Worm (Caenorhabditis elegans) whole organism, mixed stage, embryonic: ENCODE results near the gene Y71H2AM.29.

Experiments used
- M03D4.4 ChIP-seq: sonication (generic microtip); optimal IDR thresholded peaks from 2 replicates; lab custom pipeline; 2017; ENCODE audit warnings: mild to moderate bottlenecking, missing genetic modification characterization, missing compliant biosample characterization
- blmp-1 ChIP-seq: fragments of 150-350 bp; optimal IDR thresholded peaks from 2 replicates; lab custom pipeline; 2014; ENCODE audit warnings: missing biosample characterization, missing genetic modification characterization
- elt-3 ChIP-seq: fragments of 150-350 bp; optimal IDR thresholded peaks from 2 replicates; lab custom pipeline; 2014; ENCODE audit warnings: missing biosample characterization, missing genetic modification characterization
- nhr-237 ChIP-seq: fragments of 150-350 bp; optimal IDR thresholded peaks from 2 replicates; lab custom pipeline; 2014; ENCODE audit warnings: missing biosample characterization, missing genetic modification characterization
- nhr-76 ChIP-seq: sonication (generic microtip); optimal IDR thresholded peaks from 2 replicates; lab custom pipeline; 2017; ENCODE audit warnings: missing biosample characterization, missing genetic modification characterization
- snpc-4 ChIP-seq: fragments of 150-350 bp; optimal IDR thresholded peaks from 2 replicates; lab custom pipeline; 2014; ENCODE audit warnings: missing biosample characterization, missing genetic modification characterization
- unc-39 ChIP-seq: fragments of 150-350 bp; optimal IDR thresholded peaks from 2 replicates; lab custom pipeline; 2014; ENCODE audit warnings: missing biosample characterization, missing genetic modification characterization

DNA sequence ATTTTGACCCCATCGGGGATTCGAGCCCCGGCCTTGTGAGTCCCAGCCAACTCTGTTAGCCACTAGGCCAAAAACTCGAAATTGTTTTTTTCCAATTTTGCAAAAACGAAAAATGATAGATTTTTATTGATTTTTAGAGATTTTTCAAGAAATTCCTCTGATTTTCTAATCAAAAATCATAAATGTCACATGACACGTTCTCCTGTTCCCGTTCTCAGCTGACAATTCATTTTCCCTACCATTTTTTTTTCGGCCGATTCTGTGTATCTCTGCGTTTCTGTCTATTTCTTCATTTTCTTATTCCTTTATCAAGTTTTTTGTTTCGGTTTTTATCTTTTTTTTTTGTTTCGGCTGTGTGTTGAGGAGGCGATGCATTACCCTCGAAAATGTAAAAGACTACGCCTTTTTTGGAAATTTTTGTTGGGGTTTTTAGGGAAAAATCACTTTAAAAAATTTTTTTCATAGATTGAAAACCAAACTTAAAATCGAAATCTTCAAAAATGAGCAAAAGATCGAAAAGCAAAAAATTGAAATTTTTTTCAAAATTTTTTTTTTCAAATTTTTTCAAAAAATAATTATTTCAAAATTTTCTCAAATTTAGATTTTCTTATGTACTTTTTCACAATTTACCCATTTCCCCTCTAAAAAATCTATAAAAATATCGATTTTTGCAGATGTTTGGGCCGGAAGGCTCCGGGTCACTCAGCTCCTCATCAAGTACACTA lies 41.7 kb downstream of the Y71H2AM.29 start, which contains the start of gene klf-1:
- no peak for TF ChIP-seq nhr-76
- TF ChIP-seq M03D4.4, result no peak
- TF ChIP-seq elt-3, result no peak
- TF ChIP-seq blmp-1 (tag; lab: Kevin White, UChicago), result no peak
- TF ChIP-seq snpc-4 (tag; lab: Kevin White, UChicago), result no peak
- TF ChIP-seq nhr-237, result no peak
- no peak for TF ChIP-seq unc-39
